Fruit fly (Drosophila melanogaster): ENCODE data around the gene CG9356.

The CG9356 gene

dm6 chr3R:9385987-9386386 lies 18.1 kb downstream of the CG9356 start:
- TF ChIP-seq CG8119 (GFP tag; IDR thresholded peaks at IDR 0.05) (peak; percentile 59), pdm3 (GFP tag; optimal IDR thresholded peaks at IDR 0.05) (no peak), CG15336 (GFP tag; IDR thresholded peaks at IDR 0.05) (peak; percentile 55), eg (GFP tag; IDR thresholded peaks at IDR 0.05) (peak; percentile 58; the same call in 1 of the 3 replicates), dac (GFP tag; optimal IDR thresholded peaks at IDR 0.05) (no peak), Sox14 (GFP tag; optimal IDR thresholded peaks at IDR 0.05) (no peak), CG32006 (GFP tag; optimal IDR thresholded peaks at IDR 0.05) (peak; percentile 50), svp (GFP tag) (no peak), acj6 (GFP tag; optimal IDR thresholded peaks at IDR 0.05) (peak; percentile 9), fkh (GFP tag; optimal IDR thresholded peaks at IDR 0.05) (no peak), CG10631 (GFP tag; optimal IDR thresholded peaks at IDR 0.05) (no peak), cyc (GFP tag; optimal IDR thresholded peaks at IDR 0.05) (no peak), Eip93F (GFP tag; optimal IDR thresholded peaks at IDR 0.05) (no peak), topi (GFP tag; optimal IDR thresholded peaks at IDR 0.05) (no peak), CG8319 (GFP tag; optimal IDR thresholded peaks at IDR 0.05) (no peak), CG11294 (GFP tag; IDR thresholded peaks at IDR 0.05) (no peak), dsx (GFP tag; optimal IDR thresholded peaks at IDR 0.05; ENCODE audit: poor library complexity, severe bottlenecking) (no peak), CG34406 (GFP tag; optimal IDR thresholded peaks at IDR 0.05) (no peak), Eip78C (GFP tag) (peak; percentile 74), Gug (GFP tag; IDR thresholded peaks at IDR 0.05) (0 out of 2 replicates have a peak, but pooled peaks have one; percentile 30), Met (GFP tag; optimal IDR thresholded peaks at IDR 0.05) (no peak), salr (GFP tag; optimal IDR thresholded peaks at IDR 0.05) (no peak), CG9139 (GFP tag; optimal IDR thresholded peaks at IDR 0.05) (no peak), lz (GFP tag; optimal IDR thresholded peaks at IDR 0.05) (no peak), OdsH (GFP tag; optimal IDR thresholded peaks at IDR 0.05) (no peak), net (GFP tag; optimal IDR thresholded peaks at IDR 0.05) (no peak), achi (GFP tag; optimal IDR thresholded peaks at IDR 0.05) (peak; percentile 12), Hr4 (GFP tag; optimal IDR thresholded peaks at IDR 0.05) (peak; percentile 51), CG6163 (GFP tag; IDR thresholded peaks at IDR 0.05) (peak; percentile 53; the same call in 2 of the 3 replicates), Smox (GFP tag; optimal IDR thresholded peaks at IDR 0.05) (no peak), Hr38 (GFP tag; optimal IDR thresholded peaks at IDR 0.05) (no peak), Ets21C (GFP tag; optimal IDR thresholded peaks at IDR 0.05) (no peak)

- TF ChIP-seq CG11762 (GFP tag; optimal IDR thresholded peaks at IDR 0.05; ENCODE audit: insufficient read depth): no peak
- TF ChIP-seq CG7368 (GFP tag; optimal IDR thresholded peaks at IDR 0.05): no peak
- TF ChIP-seq salr (GFP tag; optimal IDR thresholded peaks at IDR 0.05): no peak
- peak; percentile 29 for TF ChIP-seq CG6854 (GFP tag; optimal IDR thresholded peaks at IDR 0.05)
- peak; percentile 20 for TF ChIP-seq CG1621 (tag; optimal IDR thresholded peaks at IDR 0.05)
- no peak for TF ChIP-seq Gug (GFP tag; IDR thresholded peaks at IDR 0.05)
- no peak for TF ChIP-seq acj6 (GFP tag; optimal IDR thresholded peaks at IDR 0.05)
- TF ChIP-seq CG4318 (GFP tag; optimal IDR thresholded peaks at IDR 0.05): no peak
- 0 out of 2 replicates have a peak, but pooled peaks have one; percentile 13 for TF ChIP-seq CG15336 (GFP tag; IDR thresholded peaks at IDR 0.05)
- no peak for TF ChIP-seq CG6792 (GFP tag; optimal IDR thresholded peaks at IDR 0.05)
- no peak for TF ChIP-seq CG34406 (GFP tag; optimal IDR thresholded peaks at IDR 0.05)
- TF ChIP-seq CG16779 (tag; optimal IDR thresholded peaks at IDR 0.05): peak; percentile 2
- peak; percentile 11 for TF ChIP-seq CG3919 (GFP tag; optimal IDR thresholded peaks at IDR 0.05)
- TF ChIP-seq Hr38 (GFP tag; optimal IDR thresholded peaks at IDR 0.05): no peak
- no peak for TF ChIP-seq fd85E (GFP tag; optimal IDR thresholded peaks at IDR 0.05)
- no peak for TF ChIP-seq CG8319 (GFP tag; optimal IDR thresholded peaks at IDR 0.05)
- TF ChIP-seq CG9139 (GFP tag; optimal IDR thresholded peaks at IDR 0.05): peak; percentile 75
- TF ChIP-seq Sox102F (GFP tag; optimal IDR thresholded peaks at IDR 0.05): no peak
- TF ChIP-seq CG10669 (GFP tag; optimal IDR thresholded peaks at IDR 0.05): peak; percentile 12
- TF ChIP-seq CG6276 (GFP tag; optimal IDR thresholded peaks at IDR 0.05): peak; percentile 38
- TF ChIP-seq cyc (GFP tag; optimal IDR thresholded peaks at IDR 0.05): no peak
- peak; percentile 52; the same call in 2 of the 3 replicates for TF ChIP-seq CG8119 (GFP tag; IDR thresholded peaks at IDR 0.05)
- no peak for TF ChIP-seq CG10631 (GFP tag; optimal IDR thresholded peaks at IDR 0.05)
- TF ChIP-seq Eip93F (GFP tag; optimal IDR thresholded peaks at IDR 0.05): no peak
- no peak for TF ChIP-seq svp (GFP tag)
- peak; percentile 75 for TF ChIP-seq Eip78C (GFP tag)
- no peak for TF ChIP-seq net (GFP tag; optimal IDR thresholded peaks at IDR 0.05)
- TF ChIP-seq CG3032 (tag; optimal IDR thresholded peaks at IDR 0.05): no peak
- TF ChIP-seq lz (GFP tag; optimal IDR thresholded peaks at IDR 0.05): no peak
- TF ChIP-seq CG6163 (GFP tag; IDR thresholded peaks at IDR 0.05): peak; percentile 51; the same call in 2 of the 3 replicates
- TF ChIP-seq Sox14 (GFP tag; optimal IDR thresholded peaks at IDR 0.05): no peak
- TF ChIP-seq CG8632 (GFP tag; optimal IDR thresholded peaks at IDR 0.05): no peak
- no peak for TF ChIP-seq CG11294 (GFP tag; IDR thresholded peaks at IDR 0.05)
- TF ChIP-seq Ets21C (GFP tag; optimal IDR thresholded peaks at IDR 0.05): no peak
- no peak for TF ChIP-seq Smox (GFP tag; optimal IDR thresholded peaks at IDR 0.05)
- TF ChIP-seq achi (GFP tag; optimal IDR thresholded peaks at IDR 0.05): no peak
- TF ChIP-seq Blimp-1 (GFP tag; optimal IDR thresholded peaks at IDR 0.05): no peak
- TF ChIP-seq Met (GFP tag; optimal IDR thresholded peaks at IDR 0.05): no peak
- no peak for TF ChIP-seq topi (GFP tag; optimal IDR thresholded peaks at IDR 0.05)
- no peak for TF ChIP-seq Hr4 (GFP tag; optimal IDR thresholded peaks at IDR 0.05)
Measured at dm6 chr3R:9380970-9381369, 23.1 kb downstream of the CG9356 start.

Data from whole organism, prepupa.